Worm (Caenorhabditis elegans) whole organism, young adult: Measurements from ENCODE around the gene K11H12.9.

Source experiments
- F23B12.7 ChIP-seq: sonication (generic microtip); optimal IDR thresholded peaks from 2 replicates; lab custom pipeline; 2017; ENCODE audit warnings: missing genetic modification characterization, mild to moderate bottlenecking, missing compliant biosample characterization, antibody characterized with exemption, moderate library complexity; ENCODE audit not compliant: insufficient read depth
- F52B5.7 ChIP-seq: sonication (generic microtip); optimal IDR thresholded peaks from 2 replicates; lab custom pipeline; 2016; ENCODE audit warnings: mild to moderate bottlenecking, missing genetic modification characterization, missing compliant biosample characterization
- repo-1 ChIP-seq: sonication (generic microtip); optimal IDR thresholded peaks from 2 replicates; lab custom pipeline; 2017; ENCODE audit warnings: mild to moderate bottlenecking, missing genetic modification characterization, missing compliant biosample characterization
- sptf-2 ChIP-seq: fragments of 200-800 bp; sonication (Bioruptor generic); optimal IDR thresholded peaks from 2 replicates; lab custom pipeline; 2018; ENCODE audit warnings: mild to moderate bottlenecking, missing genetic modification characterization, missing compliant biosample characterization
- ztf-22 ChIP-seq: fragments of 200-800 bp; sonication (Bioruptor generic); optimal IDR thresholded peaks from 2 replicates; lab custom pipeline; 2018; ENCODE audit warnings: mild to moderate bottlenecking, missing genetic modification characterization, moderate library complexity, missing compliant biosample characterization

ce11 chrIV:605431-605830 lies 44.0 kb upstream of the K11H12.9 start:
- TF ChIP-seq F23B12.7 (no peak), F52B5.7 (tag; lab: Kevin White, UChicago) (no peak), repo-1 (no peak), sptf-2 (GFP tag; lab: Kevin White, UChicago) (no peak), ztf-22 (GFP tag; lab: Kevin White, UChicago) (no peak)
